Fruit fly (Drosophila melanogaster) whole organism, embryonic: ENCODE measurements around the gene Csk.
A peak's percentile ranks its signal among the peaks of the same experiment; 100 is the strongest.

Source experiments
- Atf-2 ChIP-seq: fragments of 200-800 bp; sonication (Bioruptor generic); optimal IDR thresholded peaks from 2 replicates; lab custom pipeline; 2016; ENCODE audit warnings: missing biosample characterization, missing genetic modification characterization
- Atf6 ChIP-seq: fragments of 200-800 bp; sonication (Bioruptor generic); IDR thresholded peaks from 2 replicates; pipeline ENCODE4 v1.3.6; 2022; ENCODE audit warnings: missing biosample characterization, missing genetic modification characterization
- Bteb2 ChIP-seq: fragments of 200-800 bp; sonication (Bioruptor generic); optimal IDR thresholded peaks from 2 replicates; lab custom pipeline; 2016; ENCODE audit warnings: missing biosample characterization, missing genetic modification characterization
- CG10147 ChIP-seq: fragments of 200-800 bp; sonication (Bioruptor generic); optimal IDR thresholded peaks from 2 replicates; lab custom pipeline; 2019; ENCODE audit warnings: missing biosample characterization, mild to moderate bottlenecking, missing genetic modification characterization, moderate library complexity
- CG10654 ChIP-seq: fragments of 200-800 bp; sonication (Bioruptor generic); optimal IDR thresholded peaks from 2 replicates; lab custom pipeline; 2016; ENCODE audit warnings: missing biosample characterization, missing genetic modification characterization
- CG11093 ChIP-seq: fragments of 200-800 bp; sonication (Bioruptor generic); IDR thresholded peaks from 3 replicates; pipeline ENCODE4 v1.3.6; 2022; ENCODE audit warnings: missing biosample characterization, missing genetic modification characterization
- CG12299 ChIP-seq: fragments of 200-800 bp; sonication (Bioruptor generic); optimal IDR thresholded peaks from 2 replicates; lab custom pipeline; 2018; ENCODE audit warnings: missing biosample characterization, mild to moderate bottlenecking, missing genetic modification characterization
- CG14667 ChIP-seq: fragments of 200-800 bp; sonication (Bioruptor generic); IDR thresholded peaks from 2 replicates; pipeline ENCODE4 v1.3.6; 2022; ENCODE audit warnings: missing biosample characterization, missing genetic modification characterization
- CG17612 ChIP-seq: fragments of 200-800 bp; sonication (Bioruptor generic); IDR thresholded peaks from 2 replicates; pipeline ENCODE4 v1.3.6; 2022; ENCODE audit warnings: missing biosample characterization, missing genetic modification characterization
- CG1792 ChIP-seq: fragments of 200-800 bp; sonication (Bioruptor generic); optimal IDR thresholded peaks from 2 replicates; lab custom pipeline; 2016; ENCODE audit warnings: missing biosample characterization, missing genetic modification characterization
- CG18011 ChIP-seq: fragments of 200-800 bp; sonication (Bioruptor generic); optimal IDR thresholded peaks from 2 replicates; lab custom pipeline; 2017; ENCODE audit warnings: missing biosample characterization, missing genetic modification characterization, mild to moderate bottlenecking, moderate library complexity, missing genotype
- CG30403 ChIP-seq: fragments of 200-800 bp; sonication (Bioruptor generic); optimal IDR thresholded peaks from 3 replicates; lab custom pipeline; 2016; ENCODE audit warnings: missing biosample characterization, missing genetic modification characterization
- CG3726 ChIP-seq: fragments of 200-800 bp; sonication (Bioruptor generic); IDR thresholded peaks from 3 replicates; pipeline ENCODE4, ENCODE4 v1.3.6; 2022; ENCODE audit warnings: missing biosample characterization, missing genetic modification characterization
- CG42726 ChIP-seq: fragments of 200-800 bp; sonication (Bioruptor generic); IDR thresholded peaks from 2 replicates; pipeline ENCODE4 v1.3.6; 2022; ENCODE audit warnings: missing biosample characterization, missing genetic modification characterization; ENCODE audit not compliant: partially characterized antibody
- CG4404 ChIP-seq: fragments of 200-800 bp; sonication (Bioruptor generic); IDR thresholded peaks from 2 replicates; pipeline ENCODE4 v1.3.6; 2022; ENCODE audit warnings: missing biosample characterization, missing genetic modification characterization
- CG4820 ChIP-seq: fragments of 200-800 bp; sonication (Bioruptor generic); optimal IDR thresholded peaks from 3 replicates; lab custom pipeline; 2016; ENCODE audit warnings: missing biosample characterization, missing genetic modification characterization
- CG6254 ChIP-seq: fragments of 200-800 bp; sonication (Bioruptor generic); optimal IDR thresholded peaks from 3 replicates; lab custom pipeline; 2017; ENCODE audit warnings: mild to moderate bottlenecking, missing biosample characterization, missing genetic modification reagents, missing genetic modification characterization
- CG7556 ChIP-seq: fragments of 200-800 bp; sonication (Bioruptor generic); optimal IDR thresholded peaks from 2 replicates; lab custom pipeline; 2017; ENCODE audit warnings: missing biosample characterization, mild to moderate bottlenecking, missing genetic modification characterization
- CG7745 ChIP-seq: fragments of 200-800 bp; sonication (Bioruptor generic); optimal IDR thresholded peaks from 2 replicates; lab custom pipeline; 2018; ENCODE audit warnings: missing biosample characterization, mild to moderate bottlenecking, missing genetic modification characterization, moderate library complexity
- CG8089 ChIP-seq: fragments of 200-800 bp; sonication (Bioruptor generic); optimal IDR thresholded peaks from 3 replicates; lab custom pipeline; 2016; ENCODE audit warnings: missing biosample characterization, missing genetic modification characterization
- CG9215 ChIP-seq: fragments of 200-800 bp; sonication (Bioruptor generic); IDR thresholded peaks from 2 replicates; pipeline ENCODE4 v1.3.6; 2022; ENCODE audit warnings: missing biosample characterization, missing genetic modification characterization
- HLH54F ChIP-seq: fragments of 200-800 bp; sonication (Bioruptor generic); optimal IDR thresholded peaks from 3 replicates; lab custom pipeline; 2016; ENCODE audit warnings: missing biosample characterization, missing genetic modification characterization
- Hey ChIP-seq: fragments of 200-800 bp; sonication (Bioruptor generic); optimal IDR thresholded peaks from 3 replicates; lab custom pipeline; 2018; ENCODE audit warnings: missing biosample characterization, mild to moderate bottlenecking, missing genetic modification characterization
- Hr51 ChIP-seq, 2 experiments: fragments of 200-800 bp; sonication (Bioruptor generic); optimal IDR thresholded peaks; 2 replicates in 1 of 2; 3 replicates in 1 of 2; lab custom pipeline; 2016 to 2018; ENCODE audit warnings: missing biosample characterization in 2 of 2, missing genetic modification characterization in 2 of 2, mild to moderate bottlenecking in 1 of 2, moderate library complexity in 1 of 2
- NC2α ChIP-seq: fragments of 200-800 bp; sonication (Bioruptor generic); optimal IDR thresholded peaks from 2 replicates; lab custom pipeline; 2016; ENCODE audit warnings: missing biosample characterization, missing genetic modification characterization
- NK7.1 ChIP-seq: fragments of 200-800 bp; sonication (Bioruptor generic); optimal IDR thresholded peaks from 3 replicates; lab custom pipeline; 2016; ENCODE audit warnings: missing biosample characterization, missing genetic modification characterization
- Nf-YA ChIP-seq: fragments of 200-800 bp; sonication (Bioruptor generic); IDR thresholded peaks from 2 replicates; pipeline ENCODE4 v1.3.6; 2022; ENCODE audit warnings: missing biosample characterization, missing genetic modification characterization
- Ravus ChIP-seq: fragments of 200-800 bp; sonication (Bioruptor generic); IDR thresholded peaks from 2 replicates; pipeline ENCODE4 v1.3.6; 2022; ENCODE audit warnings: missing biosample characterization, missing genetic modification characterization
- Side ChIP-seq: fragments of 200-800 bp; sonication (Bioruptor generic); optimal IDR thresholded peaks from 2 replicates; lab custom pipeline; 2016; ENCODE audit warnings: missing biosample characterization, missing genetic modification characterization
- Sox100B ChIP-seq: fragments of 200-800 bp; sonication (Bioruptor generic); optimal IDR thresholded peaks from 3 replicates; lab custom pipeline; 2018; ENCODE audit warnings: missing biosample characterization, mild to moderate bottlenecking, missing genetic modification characterization
- Tbp ChIP-seq: fragments of >200 bp; optimal IDR thresholded peaks from 2 replicates; lab custom pipeline; 2018; ENCODE audit warnings: missing biosample characterization, missing genetic modification characterization
- Usf ChIP-seq: fragments of 200-800 bp; sonication (Bioruptor generic); optimal IDR thresholded peaks from 2 replicates; lab custom pipeline; 2017; ENCODE audit warnings: missing genotype, missing biosample characterization, missing genetic modification characterization
- ac ChIP-seq: fragments of 200-800 bp; sonication (Bioruptor generic); optimal IDR thresholded peaks from 3 replicates; lab custom pipeline; 2017; ENCODE audit warnings: missing biosample characterization, mild to moderate bottlenecking, missing genetic modification characterization
- ase ChIP-seq: fragments of 200-800 bp; sonication (Bioruptor generic); IDR thresholded peaks from 3 replicates; pipeline ENCODE4 v1.3.6; 2022; ENCODE audit warnings: missing biosample characterization, missing genetic modification characterization
- bigmax ChIP-seq: fragments of 200-800 bp; sonication (Bioruptor generic); optimal IDR thresholded peaks from 2 replicates; lab custom pipeline; 2018; ENCODE audit warnings: missing biosample characterization, mild to moderate bottlenecking, missing genetic modification characterization
- bsh ChIP-seq, 2 experiments: fragments of 200-800 bp; sonication (Bioruptor generic); optimal IDR thresholded peaks; 2 replicates each; lab custom pipeline; 2017 to 2018; ENCODE audit warnings: mild to moderate bottlenecking in 2 of 2, missing biosample characterization in 2 of 2, missing genetic modification characterization in 2 of 2, moderate library complexity in 1 of 2
- cas ChIP-seq: fragments of 200-800 bp; sonication (Bioruptor generic); IDR thresholded peaks from 2 replicates; pipeline ENCODE4 v1.3.6; 2022; ENCODE audit warnings: missing biosample characterization, missing genetic modification characterization
- caup ChIP-seq: fragments of 200-800 bp; sonication (Bioruptor generic); optimal IDR thresholded peaks from 3 replicates; lab custom pipeline; 2017; ENCODE audit warnings: missing biosample characterization, mild to moderate bottlenecking, missing genetic modification characterization, moderate library complexity; ENCODE audit not compliant: severe bottlenecking
- ci ChIP-seq: fragments of 200-800 bp; sonication (Bioruptor generic); IDR thresholded peaks from 3 replicates; pipeline ENCODE4 v1.3.6; 2022; ENCODE audit warnings: missing biosample characterization, missing genetic modification characterization
- dan ChIP-seq: fragments of 200-800 bp; sonication (Bioruptor generic); IDR thresholded peaks from 2 replicates; pipeline ENCODE4 v1.3.6; 2022; ENCODE audit warnings: missing biosample characterization, missing genetic modification characterization
- dimm ChIP-seq: fragments of 200-800 bp; sonication (Bioruptor generic); IDR thresholded peaks from 2 replicates; pipeline ENCODE4 v1.3.6; 2022; ENCODE audit warnings: missing biosample characterization, missing genetic modification characterization
- ftz-f1 ChIP-seq: fragments of 200-800 bp; sonication (Bioruptor generic); optimal IDR thresholded peaks from 2 replicates; lab custom pipeline; 2016; ENCODE audit warnings: missing biosample characterization, missing genetic modification characterization
- gt ChIP-seq: fragments of 200-800 bp; sonication (Bioruptor generic); IDR thresholded peaks from 2 replicates; pipeline ENCODE4 v1.3.6; 2022; ENCODE audit warnings: missing biosample characterization, missing genetic modification characterization
- lmd ChIP-seq: fragments of 200-800 bp; sonication (Bioruptor generic); IDR thresholded peaks from 2 replicates; pipeline ENCODE4 v1.3.6; 2022; ENCODE audit warnings: missing biosample characterization, missing genetic modification characterization
- mam ChIP-seq: fragments of 200-800 bp; sonication (Bioruptor generic); optimal IDR thresholded peaks from 3 replicates; lab custom pipeline; 2016; ENCODE audit warnings: missing biosample characterization, missing genetic modification characterization
- pfk ChIP-seq: fragments of 200-800 bp; sonication (Bioruptor generic); optimal IDR thresholded peaks from 2 replicates; lab custom pipeline; 2018; ENCODE audit warnings: missing biosample characterization, mild to moderate bottlenecking, missing genetic modification characterization, moderate library complexity
- ro ChIP-seq: fragments of 200-800 bp; sonication (Bioruptor generic); IDR thresholded peaks from 2 replicates; pipeline ENCODE4 v1.3.6; 2022; ENCODE audit warnings: missing biosample characterization, missing genetic modification characterization
- schlank ChIP-seq: fragments of 200-800 bp; sonication (Bioruptor generic); optimal IDR thresholded peaks from 2 replicates; lab custom pipeline; 2018; ENCODE audit warnings: missing biosample characterization, mild to moderate bottlenecking, missing genetic modification characterization
- slbo ChIP-seq: fragments of 200-800 bp; sonication (Bioruptor generic); IDR thresholded peaks from 2 replicates; pipeline ENCODE4 v1.3.6; 2022; ENCODE audit warnings: missing biosample characterization, missing genetic modification characterization
- so ChIP-seq: fragments of 200-800 bp; sonication (Bioruptor generic); IDR thresholded peaks from 3 replicates; pipeline ENCODE4 v1.3.6; 2022; ENCODE audit warnings: missing biosample characterization, missing genetic modification characterization
- tx ChIP-seq: fragments of 200-800 bp; sonication (Bioruptor generic); optimal IDR thresholded peaks from 2 replicates; lab custom pipeline; 2016; ENCODE audit warnings: missing biosample characterization, missing genetic modification characterization
- zen ChIP-seq: fragments of 200-800 bp; sonication (Bioruptor generic); optimal IDR thresholded peaks from 3 replicates; lab custom pipeline; 2018; ENCODE audit warnings: missing biosample characterization, mild to moderate bottlenecking, missing genetic modification characterization, moderate library complexity

Csk gene

DNA sequence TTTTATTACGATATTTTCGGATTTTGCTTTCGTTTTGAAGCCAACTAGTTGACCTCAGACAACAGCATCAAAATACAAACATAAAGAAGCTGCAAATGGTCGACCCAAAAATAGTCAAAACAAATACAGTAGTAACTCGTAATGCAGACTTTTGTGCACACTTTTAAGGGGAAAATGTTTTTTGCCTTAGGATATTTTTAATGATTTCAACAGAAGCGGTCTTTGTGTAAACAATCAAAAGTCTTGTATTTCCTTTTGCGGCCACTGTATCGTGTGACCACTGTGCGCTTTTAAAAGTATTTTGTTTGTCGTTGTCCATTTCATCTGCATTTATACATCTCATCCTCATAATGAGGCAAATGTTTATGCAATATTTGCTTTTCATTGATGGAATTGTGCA is 1.1 kb downstream of the Csk start (continued):
- TF ChIP-seq Bteb2 (GFP tag; lab: Kevin White, UChicago) (peak; percentile 96), mam (GFP tag; lab: Kevin White, UChicago) (peak; percentile 99), CG6254 (GFP tag; lab: Kevin White, UChicago) (peak; percentile 52), CG17612 (GFP tag; lab: Robert Waterston, UW) (peak; percentile 95), Sox100B (GFP tag; lab: Kevin White, UChicago) (peak; percentile 91), CG4820 (GFP tag; lab: Kevin White, UChicago) (peak; percentile 93), lmd (GFP tag; lab: Robert Waterston, UW) (peak; percentile 98), CG1792 (GFP tag; lab: Kevin White, UChicago) (peak; percentile 95), pfk (GFP tag; lab: Kevin White, UChicago) (peak; percentile 34), schlank (tag; lab: Kevin White, UChicago) (peak; percentile 98), ci (GFP tag; lab: Robert Waterston, UW) (peak; percentile 98), ac (peak; percentile 14), ftz-f1 (GFP tag; lab: Kevin White, UChicago) (peak; percentile 63), zen (peak; percentile 86), CG8089 (peak; percentile 92), CG7745 (tag; lab: Kevin White, UChicago) (no peak), CG12299 (tag; lab: Kevin White, UChicago) (peak; percentile 94), CG30403 (peak; percentile 97), caup (GFP tag; lab: Kevin White, UChicago) (peak; percentile 96), dan (GFP tag; lab: Robert Waterston, UW) (peak; percentile 68), CG3726 (peak; percentile 93; the same call in 2 of the 3 replicates), CG10147 (peak; percentile 95), Hey (tag; lab: Kevin White, UChicago) (peak; percentile 89), bigmax (GFP tag; lab: Kevin White, UChicago) (peak; percentile 2), HLH54F (GFP tag; lab: Kevin White, UChicago) (peak; percentile 97), CG18011 (peak; percentile 85), gt (GFP tag; lab: Robert Waterston, UW) (peak; percentile 73), bsh (GFP tag; optimal IDR thresholded peaks at IDR 0.05; lab: Kevin White, UChicago) (peak in 1 of 2 experiments; percentile 87), Usf (GFP tag; lab: Kevin White, UChicago) (peak; percentile 85), slbo (GFP tag; lab: Robert Waterston, UW) (peak; percentile 99), CG10654 (GFP tag; lab: Kevin White, UChicago) (peak; percentile 95), Atf6 (peak; percentile 97), Ravus (peak; percentile 93), NK7.1 (GFP tag; lab: Kevin White, UChicago) (peak; percentile 93), CG11093 (GFP tag; lab: Robert Waterston, UW) (peak; percentile 95), tx (GFP tag; lab: Kevin White, UChicago) (peak; percentile 95), Atf-2 (GFP tag; lab: Kevin White, UChicago) (peak; percentile 96), CG7556 (GFP tag; lab: Kevin White, UChicago) (peak; percentile 91), Side (peak; percentile 97), Tbp (GFP tag; lab: Kevin White, UChicago) (no peak), Hr51 (GFP tag; optimal IDR thresholded peaks at IDR 0.05; lab: Kevin White, UChicago) (peak; percentile 94 to 96), so (GFP tag; lab: Robert Waterston, UW) (peak; percentile 97), CG14667 (peak; percentile 96), dimm (GFP tag; lab: Robert Waterston, UW) (peak; percentile 93), ro (GFP tag; lab: Robert Waterston, UW) (peak; percentile 86), ase (GFP tag; lab: Robert Waterston, UW) (peak; percentile 94), CG42726 (GFP tag; lab: Robert Waterston, UW) (no peak), NC2α (GFP tag; lab: Kevin White, UChicago) (peak; percentile 92), CG9215 (GFP tag; lab: Robert Waterston, UW) (peak; percentile 95), cas (GFP tag; lab: Robert Waterston, UW) (peak; percentile 94), CG4404 (GFP tag; lab: Robert Waterston, UW) (peak; percentile 94), Nf-YA (peak; percentile 93)
